Worm (Caenorhabditis elegans) whole organism, L2 larva: Measurements from ENCODE around the gene cey-1.

ENCODE experiments used
- ama-1 ChIP-seq: fragments of 150-350 bp; optimal IDR thresholded peaks from 2 replicates; lab custom pipeline; 2018; ENCODE audit warnings: inconsistent platforms
- ceh-16 ChIP-seq: fragments of 150-350 bp; optimal IDR thresholded peaks from 2 replicates; lab custom pipeline; 2014; ENCODE audit warnings: missing biosample characterization, missing genetic modification characterization
- lin-11 ChIP-seq: fragments of 150-350 bp; sonication (generic microtip); optimal IDR thresholded peaks from 2 replicates; lab custom pipeline; 2014; ENCODE audit warnings: missing biosample characterization, missing genetic modification characterization, inconsistent platforms, mixed read lengths
- lin-13 ChIP-seq: fragments of 150-350 bp; optimal IDR thresholded peaks from 2 replicates; lab custom pipeline; 2014; ENCODE audit warnings: missing biosample characterization, missing genetic modification reagents, missing genetic modification characterization
- lin-39 ChIP-seq: fragments of 150-350 bp; optimal IDR thresholded peaks from 2 replicates; lab custom pipeline; 2014; ENCODE audit warnings: missing biosample characterization, missing genetic modification reagents, missing genetic modification characterization
- nhr-12 ChIP-seq: fragments of 150-350 bp; optimal IDR thresholded peaks from 2 replicates; lab custom pipeline; 2014; ENCODE audit warnings: missing biosample characterization, missing genetic modification characterization
- nhr-237 ChIP-seq: fragments of 150-350 bp; optimal IDR thresholded peaks from 2 replicates; lab custom pipeline; 2014; ENCODE audit warnings: missing biosample characterization, missing genetic modification characterization
- nhr-25 ChIP-seq: fragments of 150-350 bp; sonication (generic microtip); optimal IDR thresholded peaks from 3 replicates; lab custom pipeline; 2014; ENCODE audit warnings: missing biosample characterization, missing genetic modification characterization
- nhr-6 ChIP-seq: fragments of 150-350 bp; optimal IDR thresholded peaks from 2 replicates; lab custom pipeline; 2014; ENCODE audit warnings: missing biosample characterization, missing genetic modification characterization
- nhr-77 ChIP-seq: fragments of 150-350 bp; optimal IDR thresholded peaks from 2 replicates; lab custom pipeline; 2014; ENCODE audit warnings: missing biosample characterization, missing genetic modification characterization
- skn-1 ChIP-seq: sonication (generic microtip); optimal IDR thresholded peaks from 2 replicates; lab custom pipeline; 2017; ENCODE audit warnings: missing biosample characterization, missing genetic modification characterization
- unc-62 ChIP-seq: fragments of 150-350 bp; optimal IDR thresholded peaks from 2 replicates; lab custom pipeline; 2014; ENCODE audit warnings: missing biosample characterization, missing genetic modification reagents, missing genetic modification characterization
- ztf-1 ChIP-seq: fragments of 200-800 bp; sonication (Bioruptor generic); conservative IDR thresholded peaks from 2 replicates; pipeline ENCODE4 v1.3.6; 2022; ENCODE audit warnings: missing genetic modification characterization, missing compliant biosample characterization
- ztf-11 ChIP-seq: sonication (generic microtip); optimal IDR thresholded peaks from 2 replicates; lab custom pipeline; 2017; ENCODE audit warnings: missing biosample characterization, missing genetic modification characterization

DNA sequence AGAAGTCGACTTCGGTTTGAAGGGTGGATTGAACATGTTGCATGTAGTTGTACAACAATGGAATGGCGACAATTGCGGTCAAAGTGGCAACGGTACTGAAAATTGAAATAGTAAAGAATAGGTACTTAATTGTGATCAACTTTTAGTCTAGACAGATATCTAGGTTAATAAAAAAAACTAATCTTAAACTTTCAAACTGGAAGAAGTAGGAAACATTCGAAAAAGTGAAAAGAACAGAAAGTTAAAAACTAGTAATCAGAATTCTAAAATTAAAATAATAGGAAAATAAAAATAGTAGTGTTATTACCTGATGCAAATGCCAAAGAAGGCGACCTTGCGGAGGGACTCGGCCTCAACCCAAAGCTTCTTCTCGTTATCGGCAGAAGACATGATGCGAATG lies 24.6 kb downstream of the cey-1 start:
- TF ChIP-seq ztf-1 (no peak), lin-13 (GFP tag; lab: Kevin White, UChicago) (no peak), skn-1 (tag; lab: Kevin White, UChicago) (no peak), nhr-25 (tag; lab: Kevin White, UChicago) (no peak), unc-62 (GFP tag; lab: Kevin White, UChicago) (no peak), nhr-237 (tag; lab: Kevin White, UChicago) (no peak), ztf-11 (tag; lab: Kevin White, UChicago) (no peak), ama-1 (lab: Kevin White, UChicago) (no peak), nhr-77 (tag; lab: Kevin White, UChicago) (no peak), nhr-12 (no peak), nhr-6 (tag; lab: Kevin White, UChicago) (no peak), lin-39 (tag; lab: Kevin White, UChicago) (no peak), lin-11 (tag; lab: Kevin White, UChicago) (no peak), ceh-16 (no peak)
